Fruit fly (Drosophila melanogaster) Kc167 (cell line): Measurements from ENCODE around the gene mus312.

Source experiments
- Myc ChIP-seq: fragments of >200 bp; optimal IDR thresholded peaks from 2 replicates; lab custom pipeline; 2017; ENCODE audit warnings: missing external identifiers
- Sin3A ChIP-seq: fragments of >200 bp; optimal IDR thresholded peaks from 2 replicates; lab custom pipeline; 2018; ENCODE audit warnings: missing external identifiers
- h ChIP-seq: fragments of >200 bp; optimal IDR thresholded peaks from 3 replicates; lab custom pipeline; 2018; ENCODE audit warnings: missing external identifiers
- insv ChIP-seq: fragments of >200 bp; optimal IDR thresholded peaks from 3 replicates; lab custom pipeline; 2018; ENCODE audit warnings: missing external identifiers
- psq ChIP-seq: fragments of >200 bp; optimal IDR thresholded peaks from 2 replicates; lab custom pipeline; 2017; ENCODE audit warnings: missing external identifiers
- ttk ChIP-seq: sonication (Bioruptor generic); optimal IDR thresholded peaks from 2 replicates; lab custom pipeline; 2017; ENCODE audit warnings: missing external identifiers

DNA sequence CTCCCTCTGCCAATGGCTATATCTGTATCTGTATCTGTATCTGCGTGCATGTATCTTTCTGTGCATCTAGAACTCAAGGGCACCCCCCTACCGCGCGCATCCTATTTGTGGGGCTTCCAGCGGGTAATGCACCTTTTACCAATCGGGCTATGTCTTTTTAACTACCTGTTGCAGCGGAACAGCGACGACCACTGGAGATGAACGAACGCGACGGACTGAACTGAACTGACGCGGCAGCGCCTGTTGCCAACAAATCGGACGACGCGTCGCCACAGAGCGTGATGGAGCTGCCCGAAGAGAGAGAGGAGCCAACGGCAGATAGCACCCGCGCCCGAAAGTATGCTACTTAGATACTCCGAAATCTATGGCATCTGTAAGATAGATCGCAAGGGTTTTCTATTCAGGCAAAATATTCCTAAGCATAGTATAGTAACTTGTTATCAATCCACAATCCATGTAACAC lies 16.1 kb downstream of the mus312 start, which contains the start of gene Cln7:
- TF ChIP-seq psq (lab: Kevin White, UChicago) (no peak), Sin3A (lab: Kevin White, UChicago) (no peak), insv (no peak), ttk (no peak), Myc (no peak), h (no peak)
